Fruit fly (Drosophila melanogaster) whole organism, embryonic: ENCODE measurements around the gene jus.

ENCODE experiments used
- Aef1 ChIP-seq: fragments of 200-800 bp; sonication (Bioruptor generic); IDR thresholded peaks from 3 replicates; pipeline ENCODE4 v1.3.6; 2022; ENCODE audit warnings: missing biosample characterization, missing genetic modification characterization
- Bdp1 ChIP-seq: fragments of 200-800 bp; sonication (Bioruptor generic); optimal IDR thresholded peaks from 3 replicates; lab custom pipeline; 2016; ENCODE audit warnings: missing biosample characterization, missing genetic modification characterization
- BtbVII ChIP-seq: fragments of 200-800 bp; sonication (Bioruptor generic); optimal IDR thresholded peaks from 3 replicates; lab custom pipeline; 2017; ENCODE audit warnings: missing biosample characterization, mild to moderate bottlenecking, missing genetic modification characterization
- CG11085 ChIP-seq: fragments of 200-800 bp; sonication (Bioruptor generic); IDR thresholded peaks from 2 replicates; pipeline ENCODE4 v1.3.6; 2022; ENCODE audit warnings: missing biosample characterization, missing genetic modification characterization
- CG11398 ChIP-seq: fragments of 200-800 bp; sonication (Bioruptor generic); optimal IDR thresholded peaks from 2 replicates; lab custom pipeline; 2016; ENCODE audit warnings: missing biosample characterization, missing genetic modification characterization
- CG11504 ChIP-seq: fragments of 200-800 bp; sonication (Bioruptor generic); optimal IDR thresholded peaks from 3 replicates; lab custom pipeline; 2019; ENCODE audit warnings: missing biosample characterization, mild to moderate bottlenecking, missing genetic modification characterization, moderate library complexity
- CG12071 ChIP-seq: fragments of 200-800 bp; sonication (Bioruptor generic); optimal IDR thresholded peaks from 3 replicates; lab custom pipeline; 2018; ENCODE audit warnings: missing biosample characterization, mild to moderate bottlenecking, missing genetic modification characterization
- CG12769 ChIP-seq: fragments of 200-800 bp; sonication (Bioruptor generic); optimal IDR thresholded peaks from 2 replicates; lab custom pipeline; 2019; ENCODE audit warnings: missing biosample characterization, mild to moderate bottlenecking, missing genetic modification characterization, moderate library complexity
- CG13123 ChIP-seq: fragments of 200-800 bp; sonication (Bioruptor generic); optimal IDR thresholded peaks from 2 replicates; lab custom pipeline; 2016; ENCODE audit warnings: missing biosample characterization, missing genetic modification characterization
- CG14441 ChIP-seq: fragments of 200-800 bp; sonication (Bioruptor generic); IDR thresholded peaks from 2 replicates; pipeline ENCODE4 v1.3.6; 2022; ENCODE audit warnings: missing biosample characterization, missing genetic modification characterization
- CG15601 ChIP-seq: fragments of 200-800 bp; sonication (Bioruptor generic); optimal IDR thresholded peaks from 3 replicates; lab custom pipeline; 2019; ENCODE audit warnings: missing biosample characterization, mild to moderate bottlenecking, missing genetic modification characterization, moderate library complexity
- CG17385 ChIP-seq: fragments of 200-800 bp; sonication (Bioruptor generic); optimal IDR thresholded peaks from 3 replicates; lab custom pipeline; 2018; ENCODE audit warnings: missing biosample characterization, mild to moderate bottlenecking, missing genetic modification characterization
- CG17829 ChIP-seq: fragments of 200-800 bp; optimal IDR thresholded peaks from 2 replicates; lab custom pipeline; 2019; ENCODE audit warnings: missing biosample characterization, mild to moderate bottlenecking, missing genetic modification characterization, moderate library complexity
- CG1832 ChIP-seq: fragments of 200-800 bp; sonication (Bioruptor generic); optimal IDR thresholded peaks from 2 replicates; lab custom pipeline; 2017; ENCODE audit warnings: missing biosample characterization, mild to moderate bottlenecking, missing genetic modification characterization, inconsistent platforms
- CG2116 ChIP-seq: fragments of 200-800 bp; sonication (Bioruptor generic); optimal IDR thresholded peaks from 3 replicates; lab custom pipeline; 2018; ENCODE audit warnings: missing biosample characterization, mild to moderate bottlenecking, missing genetic modification characterization
- CG3281 ChIP-seq: fragments of 200-800 bp; sonication (Bioruptor generic); optimal IDR thresholded peaks from 3 replicates; lab custom pipeline; 2017; ENCODE audit warnings: missing biosample characterization, mild to moderate bottlenecking, missing genetic modification characterization
- CG34224 ChIP-seq: fragments of 200-800 bp; sonication (Bioruptor generic); IDR thresholded peaks from 3 replicates; pipeline ENCODE4 v1.3.6; 2022; ENCODE audit warnings: missing biosample characterization, missing genetic modification characterization; ENCODE audit not compliant: partially characterized antibody
- CG3995 ChIP-seq: fragments of 200-800 bp; sonication (Bioruptor generic); optimal IDR thresholded peaks from 3 replicates; lab custom pipeline; 2016; ENCODE audit warnings: missing biosample characterization, missing genetic modification characterization
- CG4424 ChIP-seq: fragments of 200-800 bp; sonication (Bioruptor generic); optimal IDR thresholded peaks from 3 replicates; lab custom pipeline; 2016; ENCODE audit warnings: missing biosample characterization, missing genetic modification characterization
- CG6254 ChIP-seq: fragments of 200-800 bp; sonication (Bioruptor generic); optimal IDR thresholded peaks from 3 replicates; lab custom pipeline; 2017; ENCODE audit warnings: mild to moderate bottlenecking, missing biosample characterization, missing genetic modification reagents, missing genetic modification characterization
- CG7745 ChIP-seq: fragments of 200-800 bp; sonication (Bioruptor generic); optimal IDR thresholded peaks from 2 replicates; lab custom pipeline; 2018; ENCODE audit warnings: missing biosample characterization, mild to moderate bottlenecking, missing genetic modification characterization, moderate library complexity
- CG7928 ChIP-seq: fragments of 200-800 bp; sonication (Bioruptor generic); optimal IDR thresholded peaks from 2 replicates; lab custom pipeline; 2017; ENCODE audit warnings: missing biosample characterization, mild to moderate bottlenecking, missing genetic modification characterization
- CG8924 ChIP-seq: fragments of 200-800 bp; optimal IDR thresholded peaks from 3 replicates; lab custom pipeline; 2019; ENCODE audit warnings: missing biosample characterization, mild to moderate bottlenecking, missing genetic modification characterization, moderate library complexity
- CrebB ChIP-seq: fragments of 200-800 bp; sonication (Bioruptor generic); optimal IDR thresholded peaks from 3 replicates; lab custom pipeline; 2018; ENCODE audit warnings: missing biosample characterization, mild to moderate bottlenecking, missing genetic modification characterization
- D19B ChIP-seq: fragments of 200-800 bp; sonication (Bioruptor generic); optimal IDR thresholded peaks from 2 replicates; lab custom pipeline; 2017; ENCODE audit warnings: missing biosample characterization, mild to moderate bottlenecking, missing genetic modification characterization
- Dad ChIP-seq: fragments of 200-800 bp; sonication (Bioruptor generic); optimal IDR thresholded peaks from 3 replicates; lab custom pipeline; 2016; ENCODE audit warnings: missing biosample characterization, missing genetic modification characterization
- Elba2 ChIP-seq: fragments of 200-800 bp; sonication (Bioruptor generic); optimal IDR thresholded peaks from 3 replicates; lab custom pipeline; 2016; ENCODE audit warnings: missing biosample characterization, missing genetic modification characterization
- Gug ChIP-seq: fragments of 200-800 bp; sonication (Bioruptor generic); IDR thresholded peaks from 4 replicates; pipeline ENCODE4 v1.3.6; 2022; ENCODE audit warnings: missing biosample characterization, missing genetic modification characterization
- HLH54F ChIP-seq: fragments of 200-800 bp; sonication (Bioruptor generic); optimal IDR thresholded peaks from 3 replicates; lab custom pipeline; 2016; ENCODE audit warnings: missing biosample characterization, missing genetic modification characterization
- Hr51 ChIP-seq, 2 experiments: fragments of 200-800 bp; sonication (Bioruptor generic); optimal IDR thresholded peaks; 2 replicates in 1 of 2; 3 replicates in 1 of 2; lab custom pipeline; 2016 to 2018; ENCODE audit warnings: missing biosample characterization in 2 of 2, missing genetic modification characterization in 2 of 2, mild to moderate bottlenecking in 1 of 2, moderate library complexity in 1 of 2
- Hsf ChIP-seq: fragments of 200-800 bp; sonication (Bioruptor generic); optimal IDR thresholded peaks from 3 replicates; lab custom pipeline; 2016; ENCODE audit warnings: missing biosample characterization, missing genetic modification characterization
- Scr ChIP-seq: fragments of 200-800 bp; sonication (Bioruptor generic); IDR thresholded peaks from 2 replicates; pipeline ENCODE4 v1.3.6; 2022; ENCODE audit warnings: missing biosample characterization, missing genetic modification characterization; ENCODE audit not compliant: partially characterized antibody
- Usf ChIP-seq: fragments of 200-800 bp; sonication (Bioruptor generic); optimal IDR thresholded peaks from 2 replicates; lab custom pipeline; 2017; ENCODE audit warnings: missing genotype, missing biosample characterization, missing genetic modification characterization
- Vsx1 ChIP-seq: fragments of 200-800 bp; sonication (Bioruptor generic); optimal IDR thresholded peaks from 2 replicates; lab custom pipeline; 2017; ENCODE audit warnings: missing biosample characterization, mild to moderate bottlenecking, missing genetic modification characterization, missing genetic modification reagents
- bigmax ChIP-seq: fragments of 200-800 bp; sonication (Bioruptor generic); optimal IDR thresholded peaks from 2 replicates; lab custom pipeline; 2018; ENCODE audit warnings: missing biosample characterization, mild to moderate bottlenecking, missing genetic modification characterization
- cad ChIP-seq: fragments of >200 bp; optimal IDR thresholded peaks from 2 replicates; lab custom pipeline; 2017; ENCODE audit warnings: missing biosample characterization, missing genetic modification characterization
- da ChIP-seq: fragments of 200-800 bp; sonication (Bioruptor generic); optimal IDR thresholded peaks from 2 replicates; lab custom pipeline; 2016; ENCODE audit warnings: missing biosample characterization, missing genetic modification characterization
- danr ChIP-seq: fragments of 200-800 bp; sonication (Bioruptor generic); IDR thresholded peaks from 2 replicates; pipeline ENCODE4 v1.3.6; 2022; ENCODE audit warnings: missing biosample characterization, missing genetic modification characterization
- fru ChIP-seq: fragments of >200 bp; optimal IDR thresholded peaks from 2 replicates; lab custom pipeline; 2017
- gfzf ChIP-seq: fragments of 200-800 bp; sonication (Bioruptor generic); optimal IDR thresholded peaks from 2 replicates; lab custom pipeline; 2016; ENCODE audit warnings: missing biosample characterization, mild to moderate bottlenecking, missing genetic modification characterization, moderate library complexity
- kay ChIP-seq: fragments of 200-800 bp; sonication (Bioruptor generic); optimal IDR thresholded peaks from 2 replicates; lab custom pipeline; 2016; ENCODE audit warnings: missing biosample characterization, missing genetic modification characterization
- lilli ChIP-seq: fragments of 200-800 bp; sonication (Bioruptor generic); optimal IDR thresholded peaks from 3 replicates; lab custom pipeline; 2016; ENCODE audit warnings: missing biosample characterization, missing genetic modification characterization
- lmd ChIP-seq: fragments of 200-800 bp; sonication (Bioruptor generic); IDR thresholded peaks from 2 replicates; pipeline ENCODE4 v1.3.6; 2022; ENCODE audit warnings: missing biosample characterization, missing genetic modification characterization
- prd ChIP-seq, 3 experiments: fragments of >200 bp in 2 of 3; fragments of 200-800 bp in 1 of 3; sonication (Bioruptor generic) in 1 of 3; optimal IDR thresholded peaks in 2 of 3; IDR thresholded peaks in 1 of 3; 2 replicates in 2 of 3; 3 replicates in 1 of 3; pipeline versions ENCODE4 v1.3.6 to Lab custom; 2017 to 2022; ENCODE audit warnings: missing biosample characterization in 1 of 3, missing genetic modification characterization in 1 of 3
- pzg ChIP-seq: fragments of 200-800 bp; sonication (Bioruptor generic); optimal IDR thresholded peaks from 3 replicates; lab custom pipeline; 2018; ENCODE audit warnings: missing biosample characterization, mild to moderate bottlenecking, missing genetic modification characterization, moderate library complexity
- repo ChIP-seq: fragments of 200-800 bp; sonication (Bioruptor generic); optimal IDR thresholded peaks from 2 replicates; lab custom pipeline; 2016; ENCODE audit warnings: missing biosample characterization, missing genetic modification characterization
- sens ChIP-seq: fragments of 200-800 bp; sonication (Bioruptor generic); peaks from one replicate; lab custom pipeline; 2016; ENCODE audit warnings: missing biosample characterization, missing genetic modification characterization
- tap ChIP-seq: fragments of 200-800 bp; optimal IDR thresholded peaks from 3 replicates; lab custom pipeline; 2019; ENCODE audit warnings: missing biosample characterization, mild to moderate bottlenecking, missing genetic modification characterization, moderate library complexity
- trh ChIP-seq: fragments of 200-800 bp; sonication (Bioruptor generic); optimal IDR thresholded peaks from 2 replicates; lab custom pipeline; 2016; ENCODE audit warnings: missing biosample characterization, missing genetic modification characterization
- ttk ChIP-seq: fragments of 200-800 bp; sonication (Bioruptor generic); IDR thresholded peaks from 2 replicates; pipeline ENCODE4 v2.1.2; 2022; ENCODE audit warnings: missing biosample characterization, missing genetic modification characterization
- wek ChIP-seq: fragments of 200-800 bp; sonication (Bioruptor generic); optimal IDR thresholded peaks from 3 replicates; lab custom pipeline; 2018; ENCODE audit warnings: missing biosample characterization, mild to moderate bottlenecking, missing genetic modification characterization, moderate library complexity

The jus gene

DNA sequence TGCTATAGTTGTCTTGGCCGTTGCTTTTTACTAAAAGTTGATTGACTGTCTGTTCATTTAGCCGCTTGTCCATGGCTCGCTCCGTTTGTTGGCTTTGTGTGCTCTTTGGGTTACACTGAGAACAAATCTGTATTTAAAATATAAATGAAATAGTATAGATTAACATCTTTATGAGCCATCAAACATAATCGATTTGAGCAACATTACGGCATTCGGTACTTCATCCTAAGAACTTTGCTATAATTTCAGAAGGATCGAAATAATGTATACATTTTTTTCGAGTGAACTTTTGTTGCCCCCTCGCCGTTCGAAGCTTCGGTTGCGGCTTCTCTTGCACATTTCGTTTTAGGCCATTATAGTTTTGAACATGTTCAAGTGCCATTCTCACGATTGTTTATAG lies 13.2 kb upstream of the jus start (continued):
- peak; percentile 37; the same call in 1 of the 2 replicates for TF ChIP-seq danr (GFP tag; lab: Robert Waterston, UW)
- no peak for TF ChIP-seq D19B
- TF ChIP-seq Usf (GFP tag; lab: Kevin White, UChicago): no peak
- TF ChIP-seq CG12071: peak; percentile 66
- no peak for TF ChIP-seq CG11398
- TF ChIP-seq wek (GFP tag; lab: Kevin White, UChicago): no peak
- peak; percentile 61 for TF ChIP-seq BtbVII (GFP tag; lab: Kevin White, UChicago)
- no peak for TF ChIP-seq pzg (GFP tag; lab: Kevin White, UChicago)
- peak; percentile 3 for TF ChIP-seq CG2116
- peak; percentile 69 for TF ChIP-seq CG15601 (tag; lab: Kevin White, UChicago)
- peak; percentile 71 for TF ChIP-seq CG17385
- no peak for TF ChIP-seq gfzf
- peak; percentile 76 for TF ChIP-seq tap (tag; lab: Kevin White, UChicago)
- no peak for TF ChIP-seq bigmax (GFP tag; lab: Kevin White, UChicago)
- TF ChIP-seq lilli (GFP tag; lab: Kevin White, UChicago): peak; percentile 34
- TF ChIP-seq prd (optimal IDR thresholded peaks at IDR 0.05; lab: Kevin White, UChicago): no peak
- peak; percentile 57; the same call in 2 of the 3 replicates for TF ChIP-seq prd (GFP tag; IDR thresholded peaks at IDR 0.05; lab: Robert Waterston, UW)
- TF ChIP-seq Elba2 (GFP tag; lab: Kevin White, UChicago): no peak
- TF ChIP-seq CG12769: peak; percentile 51
- TF ChIP-seq CG8924 (tag; lab: Kevin White, UChicago): peak; percentile 73
- no peak; the same call in 3 of the 4 replicates for TF ChIP-seq Gug (GFP tag; lab: Robert Waterston, UW)
- TF ChIP-seq cad (GFP tag; lab: Kevin White, UChicago): no peak
- TF ChIP-seq Hsf (GFP tag; lab: Kevin White, UChicago): peak; percentile 43
- no peak for TF ChIP-seq da (GFP tag; lab: Kevin White, UChicago)
- TF ChIP-seq CG17829: peak; percentile 75
- peak; percentile 21 for TF ChIP-seq CrebB (tag; lab: Kevin White, UChicago)
- no peak for TF ChIP-seq kay
- TF ChIP-seq CG1832: no peak
- TF ChIP-seq repo: no peak
- peak; percentile 29 for TF ChIP-seq Bdp1 (GFP tag; lab: Kevin White, UChicago)
- peak; percentile 35; the same call in 2 of the 3 replicates for TF ChIP-seq Aef1 (GFP tag; lab: Robert Waterston, UW)
- no peak for TF ChIP-seq CG7928 (GFP tag; lab: Kevin White, UChicago)
- TF ChIP-seq Dad (GFP tag; lab: Kevin White, UChicago): no peak
- TF ChIP-seq Vsx1 (GFP tag; lab: Kevin White, UChicago): peak; percentile 27
- peak in 1 of 2 experiments; percentile 84 for TF ChIP-seq Hr51 (GFP tag; optimal IDR thresholded peaks at IDR 0.05; lab: Kevin White, UChicago)
- TF ChIP-seq CG3281 (GFP tag; lab: Kevin White, UChicago): peak; percentile 27
- TF ChIP-seq CG4424: peak; percentile 19
- peak; percentile 32 for TF ChIP-seq CG13123
- TF ChIP-seq HLH54F (GFP tag; lab: Kevin White, UChicago): no peak
- no peak for TF ChIP-seq CG3995 (GFP tag; lab: Kevin White, UChicago)
- peak; percentile 94 for TF ChIP-seq sens (GFP tag; lab: Kevin White, UChicago)
- peak; percentile 54 for TF ChIP-seq ttk (GFP tag; lab: Robert Waterston, UW)
- peak; percentile 79 for TF ChIP-seq CG14441 (GFP tag; lab: Robert Waterston, UW)
- no peak for TF ChIP-seq trh
- no peak for TF ChIP-seq CG7745 (tag; lab: Kevin White, UChicago)
- TF ChIP-seq fru (lab: Kevin White, UChicago): no peak
- TF ChIP-seq Scr (GFP tag; lab: Robert Waterston, UW): no peak
- TF ChIP-seq CG6254 (GFP tag; lab: Kevin White, UChicago): peak; percentile 67
- TF ChIP-seq lmd (GFP tag; lab: Robert Waterston, UW): peak; percentile 68
- peak; percentile 88 for TF ChIP-seq CG11504 (tag; lab: Kevin White, UChicago)
- TF ChIP-seq CG34224 (GFP tag; lab: Robert Waterston, UW): no peak
- TF ChIP-seq CG11085 (GFP tag; lab: Robert Waterston, UW): no peak
